Fruit fly (Drosophila melanogaster): ENCODE measurements around the gene gwl.

Gene gwl

DNA sequence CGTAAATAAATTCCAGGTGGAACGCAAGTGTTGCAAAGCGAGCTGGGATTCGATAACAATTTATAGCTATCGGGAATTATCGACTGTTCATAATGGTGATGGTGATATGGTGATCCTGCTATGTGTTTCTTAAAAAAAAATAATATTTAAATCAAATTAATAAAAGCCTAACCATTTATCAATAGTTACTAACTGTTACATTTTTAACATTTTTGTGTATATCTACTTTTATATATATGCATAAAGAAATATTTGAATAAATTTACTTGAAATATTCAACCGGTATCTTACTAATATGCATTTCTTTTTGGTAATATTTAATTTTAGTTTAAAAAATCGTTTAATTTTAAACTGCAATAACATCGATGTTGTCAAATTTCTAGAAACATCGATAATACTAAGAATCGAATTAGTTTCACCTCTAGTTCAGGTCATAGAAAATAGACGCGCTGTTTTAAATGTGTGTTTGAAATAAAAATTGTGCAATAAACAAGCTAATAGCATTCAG is at the start of gene gwl, which contains the start of gene PGS1:
Gene gwl (plus strand): TSS at position 410 of the 508 bp plus-strand sequence.
Gene PGS1 (minus strand): TSS at position 81 of the 508 bp plus-strand sequence.
- peak; percentile 87 for TF ChIP-seq CG17801 (GFP tag; optimal IDR thresholded peaks at IDR 0.05; ENCODE audit: partially characterized antibody)

DNA sequence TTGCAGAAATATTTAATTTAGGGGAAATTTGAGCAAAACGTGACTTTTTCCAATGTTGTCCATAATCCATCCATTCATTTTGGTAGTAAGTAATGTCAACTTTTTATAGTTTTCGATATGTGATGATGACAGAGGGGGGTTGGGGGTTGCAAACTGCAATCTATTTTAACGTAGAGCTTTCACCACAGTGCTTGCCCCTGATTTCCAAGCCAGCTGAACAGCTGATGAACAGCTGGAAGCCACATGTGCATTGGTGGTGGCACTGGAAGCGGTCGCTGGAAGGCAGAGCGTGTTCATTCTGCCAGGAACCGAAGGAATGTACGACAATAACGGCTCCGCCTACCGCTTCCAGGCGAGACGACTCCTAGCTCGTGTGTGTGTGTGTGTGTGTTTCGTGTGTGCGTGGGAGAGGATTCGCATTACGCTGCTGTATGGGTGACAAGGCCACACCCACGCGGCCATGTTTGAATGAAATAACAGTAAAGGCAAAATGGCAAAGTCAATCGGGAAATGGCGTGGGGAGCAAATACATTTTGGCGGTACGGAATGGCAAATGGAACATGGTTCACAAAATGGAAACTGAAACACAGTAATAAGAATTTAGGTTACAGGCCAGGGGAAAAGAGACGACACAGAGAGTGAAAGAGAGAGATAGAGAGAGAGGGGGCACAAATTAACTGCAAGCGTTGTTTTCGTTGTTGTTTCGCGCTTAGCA is 47.2 kb upstream of the gwl start:
- no peak for TF ChIP-seq CG17801 (GFP tag; optimal IDR thresholded peaks at IDR 0.05; ENCODE audit: partially characterized antibody)

DNA sequence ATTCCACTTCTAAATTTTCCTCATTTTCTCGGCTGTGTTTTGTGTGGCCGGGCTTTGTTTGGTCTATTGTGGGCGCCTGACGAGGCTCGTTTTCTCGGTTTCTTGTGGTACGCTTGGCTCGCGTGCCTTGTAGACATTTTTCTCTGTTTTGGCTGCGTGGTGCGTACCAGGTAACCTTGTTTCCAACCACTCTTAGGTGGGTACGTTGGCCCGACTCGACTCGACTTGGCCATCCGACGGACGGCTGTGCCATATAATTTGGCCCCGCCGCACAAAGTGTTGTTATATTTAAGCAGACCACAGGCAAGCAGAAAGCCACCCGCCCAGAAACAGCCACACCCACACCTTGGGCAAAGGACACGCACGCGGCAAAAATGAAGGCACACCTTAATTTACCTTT is 42.7 kb upstream of the gwl start:
- TF ChIP-seq CG17801 (GFP tag; optimal IDR thresholded peaks at IDR 0.05; ENCODE audit: partially characterized antibody) = no peak

DNA sequence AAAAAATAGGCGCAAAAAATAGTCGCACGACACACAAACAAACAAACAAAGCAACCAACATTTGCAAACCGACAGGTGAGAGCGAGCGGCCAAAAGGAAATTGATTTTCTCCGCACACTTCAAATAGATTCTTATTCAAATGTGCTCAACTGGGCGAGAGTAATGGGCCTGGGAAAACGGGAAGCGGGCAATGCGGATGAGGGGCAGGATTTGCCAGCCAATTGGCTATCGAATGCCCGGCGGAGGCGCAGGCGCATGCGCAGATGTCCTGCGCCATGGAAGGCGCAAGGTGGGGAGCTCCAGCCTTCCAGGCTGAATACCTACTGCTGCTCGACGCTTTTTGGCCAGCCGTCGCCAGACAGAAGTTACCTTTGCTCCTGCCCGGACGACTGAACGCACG is 41.0 kb upstream of the gwl start, which contains the start of the genes ChAT and VAChT:
Gene ChAT (plus strand): TSS at position 352 of the 400 bp plus-strand sequence.
Gene VAChT (plus strand): TSS at position 352 of the 400 bp plus-strand sequence.
- TF ChIP-seq CG17801 (GFP tag; optimal IDR thresholded peaks at IDR 0.05; ENCODE audit: partially characterized antibody) = no peak

DNA sequence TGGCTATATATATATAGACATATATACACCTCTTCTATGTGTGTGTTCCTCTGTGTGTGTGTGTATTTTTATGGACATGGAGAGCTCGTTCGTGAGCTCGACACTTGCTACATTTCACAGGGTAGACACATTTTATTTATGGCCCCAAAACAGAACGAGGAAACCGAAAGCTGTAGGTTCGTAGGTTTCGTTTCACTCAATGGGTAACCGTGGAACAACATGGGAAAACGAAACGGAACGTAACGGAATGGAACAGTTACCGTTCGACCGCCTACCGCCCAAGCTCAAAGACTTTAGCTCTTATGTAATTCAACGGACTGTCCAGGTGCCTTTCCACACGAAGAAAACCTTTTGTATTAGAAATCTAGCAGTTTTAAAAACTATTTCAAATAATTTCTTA is 39.9 kb upstream of the gwl start:
- TF ChIP-seq CG17801 (GFP tag; optimal IDR thresholded peaks at IDR 0.05; ENCODE audit: partially characterized antibody) = no peak

DNA sequence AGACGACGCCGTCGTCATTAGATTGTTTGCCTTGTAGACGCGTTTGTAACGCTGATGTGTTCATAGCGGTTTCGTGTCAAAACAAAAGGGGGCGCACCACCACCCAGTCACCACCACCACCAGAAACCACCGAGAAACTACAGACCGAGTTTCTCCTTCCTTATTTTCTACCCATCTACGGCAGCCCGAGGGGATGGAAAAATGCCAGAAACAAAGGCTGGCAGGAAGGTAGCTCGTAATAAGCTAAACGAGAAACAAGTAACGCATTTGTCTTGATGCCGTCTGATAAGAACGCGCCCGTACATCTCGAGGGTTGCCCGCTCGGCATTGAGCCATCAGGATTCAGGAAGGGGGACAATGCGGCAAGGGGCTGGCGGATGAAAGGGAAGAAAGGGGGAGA is 38.7 kb upstream of the gwl start:
- TF ChIP-seq CG17801 (GFP tag; optimal IDR thresholded peaks at IDR 0.05; ENCODE audit: partially characterized antibody) = no peak

DNA sequence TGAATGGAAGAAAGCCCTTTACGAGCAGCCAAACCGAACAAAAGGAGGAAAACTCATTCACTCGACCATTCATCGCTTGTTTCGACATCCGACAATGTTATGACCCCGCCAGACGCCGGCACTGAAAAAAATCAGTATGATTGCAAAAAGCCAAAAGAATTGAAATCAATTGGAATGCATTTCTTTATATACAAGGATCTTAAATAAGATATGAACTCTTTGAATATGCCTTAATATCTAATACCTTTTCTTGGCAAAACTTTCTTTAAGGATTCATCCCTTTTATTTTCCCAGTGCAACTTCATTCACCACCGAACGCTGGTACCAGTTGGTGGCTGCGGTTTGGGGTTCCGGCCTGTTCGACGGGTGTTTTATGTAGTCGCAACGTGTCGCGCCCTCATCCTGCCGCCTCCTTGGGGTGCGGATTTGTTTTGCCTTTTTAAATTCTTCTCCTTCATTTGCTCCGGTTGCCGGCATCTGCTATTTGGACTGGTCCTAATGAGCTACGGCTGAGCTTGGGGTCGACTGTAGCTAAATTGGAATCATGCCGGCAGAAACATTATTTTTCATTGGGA is 26.3 kb upstream of the gwl start:
- no peak for TF ChIP-seq CG17801 (GFP tag; optimal IDR thresholded peaks at IDR 0.05; ENCODE audit: partially characterized antibody)

DNA sequence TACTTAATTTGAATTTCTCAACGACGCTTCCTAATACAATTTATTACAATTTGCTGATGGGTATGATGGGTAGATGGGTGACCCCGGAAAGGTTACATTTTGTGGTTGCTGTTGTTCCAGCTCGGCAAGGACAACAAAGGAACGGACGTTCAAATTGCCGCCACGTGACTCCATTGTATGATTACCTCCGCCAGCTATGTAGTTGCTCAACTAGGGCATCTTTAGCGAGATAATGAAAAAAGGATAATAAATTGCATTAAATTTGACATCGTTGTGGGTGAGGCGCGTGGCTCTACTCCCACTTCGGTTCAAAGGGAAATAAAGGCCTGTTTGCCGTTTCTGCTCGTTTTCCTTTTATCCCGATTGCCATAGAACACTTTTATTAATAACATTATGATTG is 24.8 kb upstream of the gwl start:
- TF ChIP-seq CG17801 (GFP tag; optimal IDR thresholded peaks at IDR 0.05; ENCODE audit: partially characterized antibody) = no peak

DNA sequence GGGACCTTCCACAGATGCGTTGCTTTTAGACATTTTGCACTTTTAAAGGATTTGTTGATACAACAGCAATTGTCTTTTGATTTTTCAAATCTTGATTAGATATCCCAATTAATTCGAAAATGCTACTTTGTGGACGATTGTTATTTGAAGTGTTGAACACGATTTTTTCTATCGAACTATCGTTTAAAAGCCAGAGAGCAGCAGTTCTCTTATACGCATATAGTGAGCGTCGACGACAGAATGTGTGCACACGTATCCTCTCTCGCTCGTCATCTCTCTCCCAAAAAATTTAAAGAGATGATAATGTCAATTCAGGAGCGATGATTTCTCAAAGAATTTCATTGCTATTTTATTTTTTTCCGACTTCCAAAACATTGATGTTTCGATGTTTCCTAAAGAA is 23.7 kb upstream of the gwl start, which contains the start of gene CG34283:
Gene CG34283 (minus strand): TSS at position 101 of the 400 bp plus-strand sequence.
- TF ChIP-seq CG17801 (GFP tag; optimal IDR thresholded peaks at IDR 0.05; ENCODE audit: partially characterized antibody) = no peak

DNA sequence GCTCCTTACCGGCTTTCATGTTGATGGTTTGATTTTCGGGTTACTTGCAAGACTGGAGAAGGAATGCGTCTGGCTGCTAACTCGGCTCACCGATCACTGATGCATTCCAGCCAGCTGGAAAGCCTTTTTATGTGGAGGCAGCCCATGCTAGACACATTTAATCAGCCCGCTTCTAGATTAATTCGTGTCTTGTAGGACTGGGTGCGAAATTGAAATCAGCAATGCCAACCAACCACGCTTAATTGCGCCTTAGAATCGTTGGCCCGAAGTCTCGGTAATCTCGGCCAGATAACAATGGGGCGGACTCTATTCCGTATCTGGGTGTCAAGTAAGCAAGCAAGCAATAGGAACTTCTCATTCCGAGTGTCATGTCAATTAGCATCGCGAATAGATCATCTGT is 19.8 kb upstream of the gwl start, which contains the start of gene CG7714:
Gene CG7714 (minus strand): TSS at position 101 of the 400 bp plus-strand sequence.
- TF ChIP-seq CG17801 (GFP tag; optimal IDR thresholded peaks at IDR 0.05; ENCODE audit: partially characterized antibody) = no peak

DNA sequence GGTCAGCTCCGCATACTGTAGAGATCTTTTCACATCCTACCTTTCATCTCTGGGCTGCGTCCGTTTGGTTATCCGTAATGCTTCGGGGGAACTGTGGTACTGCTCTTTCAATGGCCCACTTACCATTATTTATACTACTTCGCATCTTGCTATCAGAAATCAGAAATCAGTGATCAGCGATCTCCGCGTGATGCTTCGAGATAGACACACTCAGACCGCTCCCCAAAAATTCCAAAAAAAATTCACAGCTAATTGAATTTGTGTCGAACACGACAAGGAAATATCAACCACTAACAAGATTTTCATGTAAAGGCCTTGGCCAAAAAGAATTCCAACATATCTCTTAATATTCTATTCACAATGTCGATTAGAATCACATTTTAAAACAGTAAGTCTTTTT is 17.8 kb upstream of the gwl start, which contains the start of gene CG7715:
Gene CG7715 (minus strand): TSS at position 101 of the 400 bp plus-strand sequence.
- TF ChIP-seq CG17801 (GFP tag; optimal IDR thresholded peaks at IDR 0.05; ENCODE audit: partially characterized antibody) = no peak

DNA sequence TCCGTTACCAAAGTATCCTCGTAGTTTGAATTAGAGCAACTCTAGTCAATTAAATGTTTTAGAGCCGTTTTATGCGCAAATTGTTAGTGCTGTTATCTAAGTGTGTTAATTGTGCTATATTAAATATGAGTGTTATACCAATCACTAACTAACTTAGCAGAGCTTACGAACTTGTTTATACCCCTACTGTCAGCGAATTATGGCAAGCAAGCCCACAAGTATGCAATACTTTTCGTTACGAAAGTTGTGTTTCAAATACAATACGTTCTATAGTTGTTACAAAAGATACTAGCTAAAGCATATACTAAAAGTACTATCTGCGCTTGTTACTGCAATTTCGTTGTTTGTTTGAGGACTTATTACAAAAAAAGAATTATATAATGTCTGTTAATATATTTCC is 14.9 kb upstream of the gwl start:
- TF ChIP-seq CG17801 (GFP tag; optimal IDR thresholded peaks at IDR 0.05; ENCODE audit: partially characterized antibody) = no peak

DNA sequence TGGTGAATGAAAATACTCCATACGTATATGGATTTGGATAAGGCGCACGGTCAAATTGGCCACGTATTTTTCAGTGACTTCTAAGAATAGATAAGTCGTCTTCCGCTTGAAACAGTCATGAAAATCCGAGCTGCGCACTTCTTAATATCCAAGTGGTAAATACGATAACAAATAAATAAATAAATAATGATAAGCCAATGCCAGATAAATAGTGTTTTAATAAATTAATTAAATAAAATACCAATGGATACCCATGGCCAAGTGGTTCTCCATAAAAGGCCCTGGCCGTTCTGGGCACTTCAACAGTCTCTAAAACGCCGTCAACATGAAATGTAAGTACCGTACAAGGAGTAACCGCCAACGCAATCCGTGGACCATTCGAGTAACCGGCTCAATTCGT is 13.8 kb upstream of the gwl start, which contains the start of gene CG14302:
Gene CG14302 (plus strand): TSS at position 301 of the 400 bp plus-strand sequence.
- no peak for TF ChIP-seq CG17801 (GFP tag; optimal IDR thresholded peaks at IDR 0.05; ENCODE audit: partially characterized antibody)

DNA sequence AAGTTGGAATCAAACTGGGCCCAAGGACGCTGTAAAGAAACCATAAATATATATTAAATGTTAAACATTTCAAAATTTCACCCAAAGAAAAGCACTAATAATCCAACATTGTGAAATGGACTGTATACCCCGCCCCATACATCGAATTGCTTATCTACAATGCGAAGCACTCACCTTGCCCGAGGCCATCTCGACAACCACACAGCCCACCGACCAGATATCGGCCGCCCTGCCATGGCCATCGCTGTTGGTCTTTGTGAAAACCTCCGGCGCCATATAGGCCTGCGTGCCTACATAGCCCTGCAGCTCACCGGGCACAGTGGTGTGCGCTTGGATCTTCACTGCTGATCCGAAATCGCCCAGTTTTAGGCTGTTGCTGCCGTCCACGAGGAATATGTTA is 12.6 kb upstream of the gwl start:
- TF ChIP-seq CG17801 (GFP tag; optimal IDR thresholded peaks at IDR 0.05; ENCODE audit: partially characterized antibody) = no peak

DNA sequence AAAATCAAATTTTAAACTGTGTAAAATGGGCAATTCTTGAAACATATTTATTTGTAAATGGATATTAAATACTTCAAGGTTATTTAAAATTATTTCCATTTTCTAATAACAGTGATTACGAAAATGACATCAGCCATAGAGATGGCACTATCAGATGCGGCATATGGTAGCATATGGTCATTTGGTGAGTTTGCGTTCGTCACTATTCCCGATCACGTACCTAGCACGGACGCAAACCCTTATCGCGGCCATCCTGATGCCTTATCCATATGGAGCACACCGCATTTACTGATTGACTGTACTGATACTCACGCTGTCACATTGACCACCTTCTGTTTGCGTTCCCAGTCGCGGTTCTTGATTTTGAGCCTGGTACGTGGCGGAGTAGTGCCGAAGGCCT is 8.1 kb upstream of the gwl start:
- no peak for TF ChIP-seq CG17801 (GFP tag; optimal IDR thresholded peaks at IDR 0.05; ENCODE audit: partially characterized antibody)
